Fruit fly (Drosophila melanogaster) whole organism, prepupa: Measurements from ENCODE around the gene t-cup.

Experiments used
- CG10631 ChIP-seq: fragments of 200-800 bp; sonication (Bioruptor generic); optimal IDR thresholded peaks from 2 replicates; lab custom pipeline; 2016; ENCODE audit warnings: missing biosample characterization, missing genetic modification characterization
- CG10669 ChIP-seq: fragments of 200-800 bp; sonication (Bioruptor generic); optimal IDR thresholded peaks from 3 replicates; lab custom pipeline; 2018; ENCODE audit warnings: missing biosample characterization, mild to moderate bottlenecking, missing genetic modification characterization, moderate library complexity
- CG11294 ChIP-seq: fragments of 200-800 bp; sonication (Bioruptor generic); IDR thresholded peaks from 2 replicates; pipeline ENCODE4 v1.3.6; 2022; ENCODE audit warnings: missing biosample characterization, missing genetic modification characterization
- CG11902 ChIP-seq: fragments of 200-800 bp; sonication (Bioruptor generic); optimal IDR thresholded peaks from 3 replicates; lab custom pipeline; 2016; ENCODE audit warnings: missing biosample characterization, missing genetic modification characterization
- CG15336 ChIP-seq: fragments of 200-800 bp; sonication (Bioruptor generic); IDR thresholded peaks from 2 replicates; pipeline ENCODE4 v1.3.6; 2022; ENCODE audit warnings: missing biosample characterization, missing genetic modification characterization
- CG1621 ChIP-seq: fragments of 200-800 bp; sonication (Bioruptor generic); optimal IDR thresholded peaks from 3 replicates; lab custom pipeline; 2018; ENCODE audit warnings: missing biosample characterization, mild to moderate bottlenecking, missing genetic modification characterization
- CG16779 ChIP-seq: fragments of 200-800 bp; sonication (Bioruptor generic); optimal IDR thresholded peaks from 3 replicates; lab custom pipeline; 2017; ENCODE audit warnings: missing biosample characterization, mild to moderate bottlenecking, missing genetic modification characterization
- CG3032 ChIP-seq: fragments of 200-800 bp; optimal IDR thresholded peaks from 2 replicates; lab custom pipeline; 2019; ENCODE audit warnings: missing biosample characterization, mild to moderate bottlenecking, missing genetic modification characterization, moderate library complexity
- CG6163 ChIP-seq: fragments of 200-800 bp; sonication (Bioruptor generic); IDR thresholded peaks from 3 replicates; pipeline ENCODE4 v1.3.6; 2022; ENCODE audit warnings: missing biosample characterization, missing genetic modification characterization
- CG6276 ChIP-seq: fragments of 200-800 bp; sonication (Bioruptor generic); optimal IDR thresholded peaks from 2 replicates; lab custom pipeline; 2017; ENCODE audit warnings: missing biosample characterization, mild to moderate bottlenecking, missing genetic modification characterization
- CG6792 ChIP-seq: fragments of 200-800 bp; sonication (Bioruptor generic); optimal IDR thresholded peaks from 3 replicates; lab custom pipeline; 2016; ENCODE audit warnings: missing biosample characterization, missing genetic modification characterization
- CG6808 ChIP-seq: fragments of 200-800 bp; sonication (Bioruptor generic); optimal IDR thresholded peaks from 3 replicates; lab custom pipeline; 2017; ENCODE audit warnings: missing biosample characterization, missing genetic modification characterization, mild to moderate bottlenecking, moderate library complexity, missing genetic modification reagents
- CG8119 ChIP-seq: fragments of 200-800 bp; sonication (Bioruptor generic); IDR thresholded peaks from 3 replicates; pipeline ENCODE4 v1.3.6; 2022; ENCODE audit warnings: missing biosample characterization, missing genetic modification characterization
- CG8319 ChIP-seq: fragments of 200-800 bp; sonication (Bioruptor generic); optimal IDR thresholded peaks from 3 replicates; lab custom pipeline; 2016; ENCODE audit warnings: missing biosample characterization, missing genetic modification characterization
- CG9139 ChIP-seq: fragments of 200-800 bp; sonication (Bioruptor generic); optimal IDR thresholded peaks from 3 replicates; lab custom pipeline; 2017; ENCODE audit warnings: missing biosample characterization, mild to moderate bottlenecking, missing genetic modification characterization
- Eip78C ChIP-seq: fragments of 200-800 bp; sonication (Bioruptor generic); peaks from one replicate; lab custom pipeline; 2016; ENCODE audit warnings: missing biosample characterization, missing genetic modification characterization
- Eip93F ChIP-seq: fragments of 200-800 bp; sonication (Bioruptor generic); optimal IDR thresholded peaks from 2 replicates; lab custom pipeline; 2016; ENCODE audit warnings: missing biosample characterization, mild to moderate bottlenecking, missing genetic modification characterization
- Ets21C ChIP-seq: fragments of 200-800 bp; sonication (Bioruptor generic); optimal IDR thresholded peaks from 3 replicates; lab custom pipeline; 2016; ENCODE audit warnings: missing biosample characterization, missing genetic modification characterization
- Ets96B ChIP-seq: fragments of 200-800 bp; optimal IDR thresholded peaks from 2 replicates; lab custom pipeline; 2019; ENCODE audit warnings: missing biosample characterization, mild to moderate bottlenecking, missing genetic modification characterization, moderate library complexity
- Gug ChIP-seq: fragments of 200-800 bp; sonication (Bioruptor generic); IDR thresholded peaks from 2 replicates; pipeline ENCODE4 v1.3.6; 2022; ENCODE audit warnings: missing biosample characterization, missing genetic modification characterization
- Hr39 ChIP-seq: fragments of 200-800 bp; sonication (Bioruptor generic); optimal IDR thresholded peaks from 2 replicates; lab custom pipeline; 2016; ENCODE audit warnings: missing biosample characterization, missing genetic modification characterization
- Hr4 ChIP-seq: fragments of 200-800 bp; sonication (Bioruptor generic); optimal IDR thresholded peaks from 3 replicates; lab custom pipeline; 2016; ENCODE audit warnings: missing biosample characterization, missing genetic modification characterization
- Smox ChIP-seq: fragments of 200-800 bp; sonication (Bioruptor generic); optimal IDR thresholded peaks from 3 replicates; lab custom pipeline; 2016; ENCODE audit warnings: missing biosample characterization, missing genetic modification characterization
- Sox14 ChIP-seq: fragments of 200-800 bp; sonication (Bioruptor generic); optimal IDR thresholded peaks from 3 replicates; lab custom pipeline; 2016; ENCODE audit warnings: missing biosample characterization, missing genetic modification characterization
- Sox15 ChIP-seq: fragments of 200-800 bp; sonication (Bioruptor generic); optimal IDR thresholded peaks from 3 replicates; lab custom pipeline; 2016; ENCODE audit warnings: missing biosample characterization, missing genetic modification characterization
- acj6 ChIP-seq: fragments of 200-800 bp; sonication (Bioruptor generic); optimal IDR thresholded peaks from 3 replicates; lab custom pipeline; 2016; ENCODE audit warnings: missing biosample characterization, missing genetic modification characterization
- dsx ChIP-seq: fragments of 200-800 bp; optimal IDR thresholded peaks from 3 replicates; lab custom pipeline; 2019; ENCODE audit warnings: missing biosample characterization, mild to moderate bottlenecking, missing genetic modification characterization, moderate library complexity; ENCODE audit not compliant: poor library complexity, severe bottlenecking
- eg ChIP-seq: fragments of 200-800 bp; sonication (Bioruptor generic); IDR thresholded peaks from 3 replicates; pipeline ENCODE4 v1.3.6; 2022; ENCODE audit warnings: missing biosample characterization, missing genetic modification characterization
- esn ChIP-seq: fragments of 200-800 bp; sonication (Bioruptor generic); optimal IDR thresholded peaks from 2 replicates; lab custom pipeline; 2016; ENCODE audit warnings: missing biosample characterization, mild to moderate bottlenecking, missing genetic modification characterization, moderate library complexity
- fd59A ChIP-seq: fragments of 200-800 bp; sonication (Bioruptor generic); optimal IDR thresholded peaks from 2 replicates; lab custom pipeline; 2017; ENCODE audit warnings: missing biosample characterization, mild to moderate bottlenecking, missing genetic modification characterization, missing genetic modification reagents
- fd85E ChIP-seq: fragments of 200-800 bp; sonication (Bioruptor generic); optimal IDR thresholded peaks from 3 replicates; lab custom pipeline; 2016; ENCODE audit warnings: missing biosample characterization, missing genetic modification characterization
- fkh ChIP-seq: fragments of 200-800 bp; sonication (Bioruptor generic); optimal IDR thresholded peaks from 3 replicates; lab custom pipeline; 2017; ENCODE audit warnings: missing biosample characterization, mild to moderate bottlenecking, missing genetic modification characterization, moderate library complexity
- salr ChIP-seq, 2 experiments: fragments of 200-800 bp; sonication (Bioruptor generic); optimal IDR thresholded peaks; 3 replicates each; lab custom pipeline; 2016 to 2018; ENCODE audit warnings: missing biosample characterization in 2 of 2, missing genetic modification characterization in 2 of 2, mild to moderate bottlenecking in 1 of 2
- spab ChIP-seq: fragments of 200-800 bp; sonication (Bioruptor generic); optimal IDR thresholded peaks from 2 replicates; lab custom pipeline; 2017; ENCODE audit warnings: missing biosample characterization, mild to moderate bottlenecking, missing genetic modification characterization, missing genetic modification reagents
- ss ChIP-seq, 2 experiments: fragments of 200-800 bp; sonication (Bioruptor generic); optimal IDR thresholded peaks; 2 replicates in 1 of 2; 3 replicates in 1 of 2; lab custom pipeline; 2017 to 2018; ENCODE audit warnings: mild to moderate bottlenecking in 2 of 2, missing biosample characterization in 2 of 2, missing genetic modification characterization in 2 of 2, moderate library complexity in 1 of 2
- vri ChIP-seq: fragments of 200-800 bp; sonication (Bioruptor generic); optimal IDR thresholded peaks from 3 replicates; lab custom pipeline; 2016; ENCODE audit warnings: missing biosample characterization, mild to moderate bottlenecking, missing genetic modification characterization

t-cup gene

dm6 chr2L:12466506-12467043, 30.6 kb downstream of the t-cup start:
- TF ChIP-seq CG6792 (GFP tag; lab: Kevin White, UChicago), result no peak
- no peak for TF ChIP-seq acj6 (GFP tag; lab: Kevin White, UChicago)
- TF ChIP-seq CG9139, result no peak
- TF ChIP-seq esn, result no peak
- TF ChIP-seq CG6163 (GFP tag; lab: Robert Waterston, UW), result no peak

- TF ChIP-seq CG6808 (GFP tag; lab: Kevin White, UChicago) (no peak), Hr39 (GFP tag; lab: Kevin White, UChicago) (no peak), Eip78C (peak; percentile 20), fkh (peak; percentile 77)
These were observed 31.7 kb downstream of the t-cup start for dm6 chr2L:12465164-12466011.

dm6 chr2L:12464065-12464464, 33.1 kb downstream of the t-cup start:
- TF ChIP-seq CG6808 (GFP tag; lab: Kevin White, UChicago), result no peak
- peak; percentile 15 for TF ChIP-seq fkh

dm6 chr2L:12463037-12463436, 34.1 kb downstream of the t-cup start:
- peak; percentile 54 for TF ChIP-seq vri (GFP tag; lab: Kevin White, UChicago)
- no peak for TF ChIP-seq Eip78C
- TF ChIP-seq Ets21C (GFP tag; lab: Kevin White, UChicago), result no peak
- no peak for TF ChIP-seq Gug (GFP tag; lab: Robert Waterston, UW)
- peak; percentile 65 for TF ChIP-seq fkh
- TF ChIP-seq dsx (GFP tag; lab: Kevin White, UChicago), result no peak
- TF ChIP-seq CG10669 (GFP tag; lab: Kevin White, UChicago), result no peak
- TF ChIP-seq Sox15 (GFP tag; lab: Kevin White, UChicago), result no peak
- peak; percentile 5 for TF ChIP-seq Eip93F (GFP tag; lab: Kevin White, UChicago)
- peak; percentile 2 for TF ChIP-seq Sox14 (GFP tag; lab: Kevin White, UChicago)

dm6 chr2L:12460767-12461739, 36.1 kb downstream of the t-cup start:
- TF ChIP-seq CG10631 (GFP tag; lab: Kevin White, UChicago) (peak; percentile 32), fkh (peak; percentile 99), CG15336 (no peak; the same call in 1 of the 2 replicates), Ets96B (tag; lab: Kevin White, UChicago) (peak; percentile 49), CG6808 (GFP tag; lab: Kevin White, UChicago) (peak; percentile 85), Hr4 (GFP tag; lab: Kevin White, UChicago) (no peak), CG8319 (GFP tag; lab: Kevin White, UChicago) (no peak), CG11902 (GFP tag; lab: Kevin White, UChicago) (no peak), vri (GFP tag; lab: Kevin White, UChicago) (peak; percentile 78), dsx (GFP tag; lab: Kevin White, UChicago) (peak; percentile 62), fd85E (peak; percentile 54), CG9139 (peak; percentile 86), Hr39 (GFP tag; lab: Kevin White, UChicago) (no peak), CG6276 (GFP tag; lab: Kevin White, UChicago) (peak; percentile 64), CG3032 (tag; lab: Kevin White, UChicago) (peak; percentile 35), eg (GFP tag; lab: Robert Waterston, UW) (peak; percentile 80), Smox (peak; percentile 57), CG11294 (GFP tag; lab: Robert Waterston, UW) (no peak), spab (GFP tag; lab: Kevin White, UChicago) (peak; percentile 66), esn (peak; percentile 69), salr (GFP tag; optimal IDR thresholded peaks at IDR 0.05; lab: Kevin White, UChicago) (peak in 1 of 2 experiments; percentile 0), CG16779 (tag; lab: Kevin White, UChicago) (peak; percentile 64), CG1621 (peak; percentile 39), fd59A (GFP tag; lab: Kevin White, UChicago) (no peak), ss (GFP tag; optimal IDR thresholded peaks at IDR 0.05; lab: Kevin White, UChicago) (peak; percentile 79 to 84), CG8119 (GFP tag; lab: Robert Waterston, UW) (peak; percentile 58; the same call in 2 of the 3 replicates), CG10669 (GFP tag; lab: Kevin White, UChicago) (peak; percentile 50), CG6163 (GFP tag; lab: Robert Waterston, UW) (peak; percentile 66; the same call in 2 of the 3 replicates)
